Worm (Caenorhabditis elegans) whole organism, L4 larva: ENCODE data around the gene unc-5.
A peak's percentile ranks its signal among the peaks of the same experiment; 100 is the strongest.
"Not testable (repeated sequence)": the region's sequence is repeated elsewhere in the genome, so short reads cannot be mapped to it uniquely, and the experiment has no call there.

ENCODE experiments used
- F10B5.3 ChIP-seq: sonication (generic microtip); optimal IDR thresholded peaks from 2 replicates; lab custom pipeline; 2016; ENCODE audit warnings: mild to moderate bottlenecking, missing genetic modification characterization, missing compliant biosample characterization
- F37D6.2 ChIP-seq: sonication (generic microtip); optimal IDR thresholded peaks from 2 replicates; lab custom pipeline; 2016; ENCODE audit warnings: mild to moderate bottlenecking, missing genetic modification characterization, missing compliant biosample characterization
- F49E8.2 ChIP-seq: sonication (generic microtip); optimal IDR thresholded peaks from 2 replicates; lab custom pipeline; 2016; ENCODE audit warnings: missing compliant biosample characterization, mild to moderate bottlenecking, missing genetic modification characterization, borderline replicate concordance
- Y48G9A.11 ChIP-seq: fragments of 200-800 bp; sonication (Bioruptor generic); IDR thresholded peaks from 2 replicates; pipeline ENCODE4 v1.3.6; 2022; ENCODE audit warnings: missing genetic modification reagents, missing genetic modification characterization, missing compliant biosample characterization
- Y75B8A.6 ChIP-seq: fragments of 200-800 bp; sonication (Bioruptor generic); IDR thresholded peaks from 2 replicates; pipeline ENCODE4 v1.3.6; 2022; ENCODE audit warnings: missing genetic modification reagents, missing genetic modification characterization, missing compliant biosample characterization
- aha-1 ChIP-seq: fragments of 150-350 bp; peaks from one replicate; lab custom pipeline; 2014; ENCODE audit warnings: missing biosample characterization, missing genetic modification characterization
- ceh-20 ChIP-seq: fragments of 200-800 bp; sonication (Bioruptor generic); IDR thresholded peaks from 2 replicates; pipeline ENCODE4 v1.3.6; 2022; ENCODE audit warnings: missing genetic modification reagents, missing genetic modification characterization, missing compliant biosample characterization
- ceh-28 ChIP-seq: fragments of 150-350 bp; optimal IDR thresholded peaks from 2 replicates; lab custom pipeline; 2014; ENCODE audit warnings: missing biosample characterization, missing genetic modification reagents, missing genetic modification characterization
- daf-16 ChIP-seq, 3 experiments: sonication (generic microtip); optimal IDR thresholded peaks; 2 replicates each; lab custom pipeline; 2016 to 2017; ENCODE audit warnings: missing genetic modification characterization in 3 of 3, missing genetic modification reagents in 3 of 3, mild to moderate bottlenecking in 2 of 3, missing compliant biosample characterization in 2 of 3, missing biosample characterization in 1 of 3, moderate library complexity in 1 of 3
- dmd-8 ChIP-seq: fragments of 200-800 bp; sonication (Bioruptor generic); IDR thresholded peaks from 2 replicates; pipeline ENCODE4 v1.3.6; 2022; ENCODE audit warnings: missing genetic modification characterization, missing compliant biosample characterization
- egl-27 ChIP-seq: sonication (generic microtip); optimal IDR thresholded peaks from 3 replicates; lab custom pipeline; 2017; ENCODE audit warnings: missing biosample characterization, missing genetic modification reagents, missing genetic modification characterization
- fos-1 ChIP-seq: fragments of 150-350 bp; optimal IDR thresholded peaks from 2 replicates; lab custom pipeline; 2014; ENCODE audit warnings: missing biosample characterization, missing genetic modification characterization
- lin-15B ChIP-seq: fragments of 150-350 bp; sonication (generic microtip); optimal IDR thresholded peaks from 3 replicates; lab custom pipeline; 2014; ENCODE audit warnings: missing biosample characterization, missing genetic modification characterization
- lin-38 ChIP-seq: fragments of 200-800 bp; sonication (Bioruptor generic); IDR thresholded peaks from 2 replicates; pipeline ENCODE4 v1.3.6; 2022; ENCODE audit warnings: missing genetic modification reagents, missing genetic modification characterization, missing compliant biosample characterization
- lsy-2 ChIP-seq, 2 experiments: fragments of 150-350 bp in 1 of 2; sonication (generic microtip) in 1 of 2; optimal IDR thresholded peaks; 2 replicates each; lab custom pipeline; 2014 to 2017; ENCODE audit warnings: missing biosample characterization in 2 of 2, missing genetic modification characterization in 2 of 2
- madf-5 ChIP-seq, 2 experiments: fragments of 200-800 bp; sonication (Bioruptor generic); IDR thresholded peaks; 2 replicates each; pipeline ENCODE4 v1.3.6; 2022; ENCODE audit warnings: missing compliant biosample characterization in 2 of 2, missing genetic modification characterization in 2 of 2
- mep-1 ChIP-seq: fragments of 150-350 bp; sonication (generic microtip); optimal IDR thresholded peaks from 3 replicates; lab custom pipeline; 2014; ENCODE audit warnings: missing biosample characterization, missing genetic modification characterization
- mes-2 ChIP-seq: sonication (generic microtip); optimal IDR thresholded peaks from 2 replicates; lab custom pipeline; 2016; ENCODE audit warnings: missing genotype, mild to moderate bottlenecking, missing genetic modification characterization, missing compliant biosample characterization; ENCODE audit not compliant: poor library complexity, severe bottlenecking
- mxl-2 ChIP-seq: fragments of 200-800 bp; sonication (Bioruptor generic); conservative IDR thresholded peaks from 2 replicates; pipeline ENCODE4 v1.3.6; 2022; ENCODE audit warnings: missing genetic modification reagents, missing genetic modification characterization, missing compliant biosample characterization
- nhr-10 ChIP-seq: fragments of 150-350 bp; optimal IDR thresholded peaks from 2 replicates; lab custom pipeline; 2014; ENCODE audit warnings: missing biosample characterization, missing genetic modification characterization
- nhr-102 ChIP-seq: sonication (generic microtip); optimal IDR thresholded peaks from 2 replicates; lab custom pipeline; 2016; ENCODE audit warnings: mild to moderate bottlenecking, missing genetic modification characterization, moderate library complexity, missing compliant biosample characterization
- nhr-48 ChIP-seq: sonication (generic microtip); optimal IDR thresholded peaks from 2 replicates; lab custom pipeline; 2016; ENCODE audit warnings: mild to moderate bottlenecking, missing genetic modification characterization, missing compliant biosample characterization
- rbr-2 ChIP-seq: sonication (generic microtip); optimal IDR thresholded peaks from 2 replicates; lab custom pipeline; 2016; ENCODE audit warnings: missing genotype, missing genetic modification characterization, missing compliant biosample characterization
- set-16 ChIP-seq: fragments of 200-800 bp; sonication (Bioruptor generic); IDR thresholded peaks from 2 replicates; pipeline ENCODE4 v1.3.6; 2022; ENCODE audit warnings: missing genetic modification reagents, missing genetic modification characterization, missing compliant biosample characterization
- snpc-1.2 ChIP-seq: fragments of 200-800 bp; sonication (Bioruptor generic); IDR thresholded peaks from 2 replicates; pipeline ENCODE4 v1.3.6; 2022; ENCODE audit warnings: missing genetic modification reagents, missing genetic modification characterization, missing compliant biosample characterization
- spr-1 ChIP-seq: sonication (generic microtip); optimal IDR thresholded peaks from 2 replicates; lab custom pipeline; 2016; ENCODE audit warnings: mild to moderate bottlenecking, missing genetic modification characterization, missing compliant biosample characterization
- tra-1 ChIP-seq: fragments of 200-800 bp; sonication (Bioruptor generic); IDR thresholded peaks from 2 replicates; pipeline ENCODE4 v1.3.6; 2022; ENCODE audit warnings: missing genetic modification reagents, missing genetic modification characterization, missing compliant biosample characterization
- unc-130 ChIP-seq: sonication (generic microtip); optimal IDR thresholded peaks from 2 replicates; lab custom pipeline; 2016; ENCODE audit warnings: missing genetic modification reagents, missing genetic modification characterization, missing compliant biosample characterization
- zip-2 ChIP-seq: fragments of 150-350 bp; optimal IDR thresholded peaks from 2 replicates; lab custom pipeline; 2014; ENCODE audit warnings: missing biosample characterization, missing genetic modification characterization

The unc-5 gene

ce11 chrIV:5476468-5476867, 51.7 kb downstream of the unc-5 start, which contains the start of gene T11F8.4:
TSS of gene T11F8.4 (minus strand) at chrIV:5476568.
- no peak for TF ChIP-seq ceh-20
- TF ChIP-seq mxl-2 (GFP tag; lab: Robert Waterston, UW), result no peak
- no peak for TF ChIP-seq ceh-28
- TF ChIP-seq F10B5.3 (tag; lab: Kevin White, UChicago), result no peak
- no peak for TF ChIP-seq nhr-48 (tag; lab: Kevin White, UChicago)
- TF ChIP-seq daf-16 (GFP tag; optimal IDR thresholded peaks at IDR 0.05; lab: Kevin White, UChicago), result no peak
- no peak for TF ChIP-seq daf-16 (tag; optimal IDR thresholded peaks at IDR 0.05; lab: Kevin White, UChicago)
- no peak for TF ChIP-seq egl-27 (tag; lab: Kevin White, UChicago)
- TF ChIP-seq rbr-2 (tag; lab: Kevin White, UChicago), result no peak
- TF ChIP-seq nhr-10 (tag; lab: Kevin White, UChicago), result no peak
- TF ChIP-seq mes-2, result no peak
- TF ChIP-seq lin-15B (tag; lab: Kevin White, UChicago), result no peak
- TF ChIP-seq lin-38 (GFP tag; lab: Robert Waterston, UW), result no peak
- TF ChIP-seq F49E8.2 (tag; lab: Kevin White, UChicago), result no peak
- TF ChIP-seq spr-1, result no peak
- TF ChIP-seq mep-1 (tag; lab: Kevin White, UChicago), result no peak
- no peak for TF ChIP-seq Y48G9A.11 (GFP tag; lab: Robert Waterston, UW)
- TF ChIP-seq zip-2 (tag; lab: Kevin White, UChicago), result no peak
- TF ChIP-seq nhr-102 (tag; lab: Kevin White, UChicago), result no peak
- no peak for TF ChIP-seq lsy-2 (tag; optimal IDR thresholded peaks at IDR 0.05; lab: Kevin White, UChicago)
- no peak for TF ChIP-seq Y75B8A.6 (GFP tag; lab: Robert Waterston, UW)
- TF ChIP-seq, all 104 proteins: peak for 0

ce11 chrIV:5473098-5473497, 55.0 kb downstream of the unc-5 start:
- TF ChIP-seq Y48G9A.11 (GFP tag; lab: Robert Waterston, UW), result peak; percentile 13; the same call in 1 of the 2 replicates
- peak; percentile 37 for TF ChIP-seq unc-130 (GFP tag; lab: Kevin White, UChicago)
- TF ChIP-seq set-16 (GFP tag; lab: Robert Waterston, UW), result no peak
- TF ChIP-seq F37D6.2 (tag; lab: Kevin White, UChicago), result no peak
- peak; percentile 87 for TF ChIP-seq snpc-1.2 (GFP tag; lab: Robert Waterston, UW)

DNA sequence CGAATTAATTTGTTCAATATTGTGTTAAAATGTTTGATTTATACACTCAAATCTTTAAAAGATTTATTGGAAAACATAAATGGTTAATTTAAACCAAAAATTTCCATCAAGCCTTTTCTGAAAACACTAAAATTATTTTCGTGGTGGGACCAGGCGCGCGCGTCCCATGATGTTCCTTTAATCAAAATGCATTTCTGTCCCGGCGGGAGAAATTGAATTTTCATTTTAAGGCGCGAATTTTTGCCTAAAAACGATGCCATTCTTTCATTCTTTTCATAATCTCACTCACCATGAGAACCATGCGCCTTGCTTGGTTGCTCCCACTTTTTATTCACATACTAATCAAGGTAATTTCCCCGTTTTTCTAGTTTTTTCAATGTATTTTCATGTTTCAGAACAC, 58.4 kb downstream of the unc-5 start, which contains the start of gene rme-2:
Gene rme-2, plus strand, starts transcription at position 288 of the 400 bp plus-strand sequence.
- TF ChIP-seq Y48G9A.11 (GFP tag; lab: Robert Waterston, UW) (0 out of 2 replicates have a peak, but pooled peaks have one; percentile 35), F49E8.2 (tag; lab: Kevin White, UChicago) (peak; percentile 74), unc-130 (GFP tag; lab: Kevin White, UChicago) (peak; percentile 82), snpc-1.2 (GFP tag; lab: Robert Waterston, UW) (peak; percentile 95), tra-1 (GFP tag; lab: Robert Waterston, UW) (no peak)

DNA sequence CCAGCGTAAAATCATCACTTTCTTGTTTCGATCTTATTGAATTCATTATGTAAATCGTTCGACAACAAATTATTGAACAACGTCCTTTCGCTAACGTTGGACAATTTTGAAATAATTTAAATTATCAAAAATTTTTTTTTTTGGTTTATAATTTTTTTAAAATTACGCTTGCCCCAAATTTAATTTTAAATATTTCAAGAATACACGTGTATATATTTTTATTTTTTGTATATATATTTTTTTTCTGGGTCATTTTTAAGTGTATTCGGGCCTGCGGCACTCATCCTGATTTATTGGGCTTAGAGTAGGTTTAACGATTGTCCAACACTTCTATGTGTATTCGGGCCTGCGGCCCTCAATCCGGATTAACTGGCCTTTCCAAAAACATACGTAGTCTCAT, 63.7 kb downstream of the unc-5 start, which contains the start of gene Y52D5A.2:
Gene Y52D5A.2, minus strand, starts transcription at position 101 of the 400 bp plus-strand sequence.
- peak; percentile 25 for TF ChIP-seq aha-1 (tag; lab: Kevin White, UChicago)

DNA sequence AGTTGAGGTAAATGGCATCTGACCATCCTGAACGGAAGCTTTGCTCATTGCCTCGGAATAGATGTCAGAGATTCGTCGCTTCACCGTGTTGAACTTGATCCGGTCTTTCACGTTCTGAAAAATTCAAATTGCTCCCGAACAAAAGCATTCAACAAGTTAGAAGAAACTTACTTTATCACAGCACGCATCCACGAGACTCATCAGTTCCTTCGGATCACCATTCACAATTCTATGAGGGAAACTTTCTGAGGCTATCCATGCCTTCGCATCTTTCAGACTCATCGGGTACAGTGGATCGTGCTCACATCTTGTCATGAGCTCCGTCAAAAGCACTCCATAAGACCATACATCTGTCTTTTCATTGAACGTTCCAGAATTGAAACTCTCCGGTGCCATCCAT, 65.3 kb downstream of the unc-5 start:
- TF ChIP-seq aha-1 (tag; lab: Kevin White, UChicago) (peak; percentile 92), madf-5 (GFP tag; IDR thresholded peaks at IDR 0.05; lab: Robert Waterston, UW) (no peak)

- TF ChIP-seq fos-1 (tag; lab: Kevin White, UChicago); set-16 (GFP tag; lab: Robert Waterston, UW); dmd-8 (GFP tag; lab: Robert Waterston, UW): not testable (repeated sequence)
These were observed 72.1 kb downstream of the unc-5 start, which contains the start of gene Y4C6A.3 for ce11 chrIV:5455999-5456398. TSS of gene Y4C6A.3 (minus strand) at chrIV:5456099.
